Worm (Caenorhabditis elegans) whole organism, L1 larva: ENCODE results near the gene Y51H7C.1.

Experiments
- F16B12.6 ChIP-seq: fragments of 150-350 bp; optimal IDR thresholded peaks from 2 replicates; lab custom pipeline; 2014; ENCODE audit warnings: missing biosample characterization, missing genetic modification characterization
- aly-2 ChIP-seq: fragments of 150-350 bp; optimal IDR thresholded peaks from 2 replicates; lab custom pipeline; 2014; ENCODE audit warnings: missing biosample characterization, missing genetic modification characterization
- blmp-1 ChIP-seq: fragments of 150-350 bp; optimal IDR thresholded peaks from 2 replicates; lab custom pipeline; 2014; ENCODE audit warnings: missing biosample characterization, missing genetic modification characterization
- ceh-82 ChIP-seq, 3 experiments: fragments of 150-350 bp in 1 of 3; sonication (generic microtip) in 2 of 3; optimal IDR thresholded peaks; 2 replicates each; lab custom pipeline; 2014 to 2017; ENCODE audit warnings: missing biosample characterization in 3 of 3, missing genetic modification characterization in 3 of 3
- dpl-1 ChIP-seq, 3 experiments: fragments of 150-350 bp in 2 of 3; sonication (generic microtip) in 1 of 3; optimal IDR thresholded peaks; 2 replicates each; lab custom pipeline; 2014 to 2017; ENCODE audit warnings: missing biosample characterization in 3 of 3, missing genetic modification characterization in 3 of 3, missing genetic modification reagents in 3 of 3
- irx-1 ChIP-seq: sonication (generic microtip); optimal IDR thresholded peaks from 2 replicates; lab custom pipeline; 2016; ENCODE audit warnings: missing genetic modification characterization, missing compliant biosample characterization
- lin-13 ChIP-seq: fragments of 150-350 bp; optimal IDR thresholded peaks from 2 replicates; lab custom pipeline; 2014; ENCODE audit warnings: missing biosample characterization, missing genetic modification reagents, missing genetic modification characterization
- lin-15B ChIP-seq: fragments of 150-350 bp; sonication (generic microtip); optimal IDR thresholded peaks from 3 replicates; lab custom pipeline; 2014; ENCODE audit warnings: missing biosample characterization, missing genetic modification characterization
- lin-39 ChIP-seq: fragments of 150-350 bp; optimal IDR thresholded peaks from 2 replicates; lab custom pipeline; 2014; ENCODE audit warnings: missing biosample characterization, missing genetic modification reagents, missing genetic modification characterization
- nhr-11 ChIP-seq: fragments of 150-350 bp; optimal IDR thresholded peaks from 2 replicates; lab custom pipeline; 2014; ENCODE audit warnings: missing biosample characterization, missing genetic modification characterization
- sox-4 ChIP-seq: sonication (generic microtip); optimal IDR thresholded peaks from 2 replicates; lab custom pipeline; 2016; ENCODE audit warnings: missing genetic modification characterization, missing compliant biosample characterization
- unc-130 ChIP-seq: fragments of 150-350 bp; optimal IDR thresholded peaks from 2 replicates; lab custom pipeline; 2017; ENCODE audit warnings: missing biosample characterization, missing genetic modification characterization, inconsistent platforms
- vab-15 ChIP-seq: sonication (generic microtip); optimal IDR thresholded peaks from 2 replicates; lab custom pipeline; 2017; ENCODE audit warnings: missing genotype, mild to moderate bottlenecking, missing genetic modification characterization, missing compliant biosample characterization
- ztf-11 ChIP-seq, 2 experiments: sonication (generic microtip); optimal IDR thresholded peaks; 2 replicates each; lab custom pipeline; 2016 to 2017; ENCODE audit warnings: missing genetic modification characterization in 2 of 2, missing biosample characterization in 1 of 2, missing compliant biosample characterization in 1 of 2

DNA sequence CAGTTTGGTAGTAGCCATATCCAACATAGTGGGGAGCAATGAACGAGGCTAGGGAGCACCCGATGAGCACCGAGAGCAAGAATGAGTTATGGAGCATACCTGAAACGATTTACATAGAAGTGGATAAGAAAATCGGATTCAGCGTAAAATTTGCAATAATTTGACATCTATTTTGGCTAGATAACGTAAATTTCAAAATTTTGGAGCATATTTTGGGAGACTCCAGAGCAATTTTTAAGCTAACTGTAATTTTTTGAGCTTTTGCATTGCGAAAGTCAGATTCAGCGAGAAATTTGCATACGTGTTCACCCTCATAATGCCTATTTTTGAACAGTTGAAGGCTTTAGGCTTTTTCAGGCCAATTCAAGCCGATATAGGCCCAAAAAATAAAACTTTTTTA, 1.1 kb upstream of the Y51H7C.1 start, which contains the start of gene Y51H7C.13:
- TF ChIP-seq ztf-11 (tag; optimal IDR thresholded peaks at IDR 0.05; lab: Kevin White, UChicago) (no peak), aly-2 (tag; lab: Kevin White, UChicago) (no peak), blmp-1 (tag; lab: Kevin White, UChicago) (no peak), dpl-1 (GFP tag; optimal IDR thresholded peaks at IDR 0.05; lab: Kevin White, UChicago) (no peak), lin-39 (tag; lab: Kevin White, UChicago) (no peak), F16B12.6 (tag; lab: Kevin White, UChicago) (no peak), irx-1 (tag; lab: Kevin White, UChicago) (no peak), nhr-11 (no peak), vab-15 (tag; lab: Kevin White, UChicago) (no peak), lin-15B (no peak), unc-130 (no peak), sox-4 (tag; lab: Kevin White, UChicago) (no peak), ceh-82 (tag; optimal IDR thresholded peaks at IDR 0.05; lab: Kevin White, UChicago) (no peak), lin-13 (GFP tag; lab: Kevin White, UChicago) (no peak)
